ENCODE assay signal across 5 fruit fly cellular contexts in the genomic region with DNA sequence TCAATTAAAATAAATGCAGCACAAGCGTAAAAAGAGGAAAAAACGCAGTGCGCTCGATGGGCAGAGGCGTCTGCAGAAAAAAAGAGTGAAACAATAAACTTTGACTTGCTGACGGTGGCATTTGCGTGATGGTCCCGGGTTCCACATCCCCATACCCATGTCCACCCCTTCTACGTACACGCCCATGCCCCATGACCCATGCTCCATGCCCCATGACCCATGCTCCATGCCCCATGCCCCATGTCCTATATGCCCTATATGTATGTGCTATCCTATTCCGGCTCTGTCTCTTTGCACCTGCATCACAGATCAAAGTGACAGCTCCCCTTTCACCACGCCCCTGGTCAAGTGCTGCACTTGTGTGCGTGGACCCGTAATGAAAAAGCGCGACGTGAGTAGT.
TF ChIP-seq lines count a peak whose summit lies in the region.

No protein-coding gene starts in this region.

- no peak for TF ChIP-seq CTCF in whole organism, embryonic (GFP tag; optimal IDR thresholded peaks at IDR 0.05; lab: Kevin White, UChicago)

TF ChIP-seq in whole organism, adult, 20 proteins besides CTCF, POLR2A, EP300 and RAD21 (continues in another document):
- TF ChIP-seq CG5204 (GFP tag; optimal IDR thresholded peaks at IDR 0.05; lab: Kevin White, UChicago) (no peak), pad (GFP tag; optimal IDR thresholded peaks at IDR 0.05; lab: Kevin White, UChicago) (peak; percentile 16), toe (GFP tag; optimal IDR thresholded peaks at IDR 0.05; lab: Kevin White, UChicago) (no peak), Hr96 (GFP tag; optimal IDR thresholded peaks at IDR 0.05; lab: Kevin White, UChicago) (no peak), CG33017 (tag; optimal IDR thresholded peaks at IDR 0.05; lab: Kevin White, UChicago) (no peak), CG1620 (GFP tag; optimal IDR thresholded peaks at IDR 0.05; lab: Kevin White, UChicago) (peak; percentile 12), CG12768 (GFP tag; optimal IDR thresholded peaks at IDR 0.05; lab: Kevin White, UChicago) (no peak), cnc (optimal IDR thresholded peaks at IDR 0.05; lab: Kevin White, UChicago) (no peak), Crg-1 (GFP tag; optimal IDR thresholded peaks at IDR 0.05; lab: Kevin White, UChicago) (peak; percentile 3), CG14711 (tag; optimal IDR thresholded peaks at IDR 0.05; lab: Kevin White, UChicago) (no peak), Mnt (GFP tag; optimal IDR thresholded peaks at IDR 0.05; lab: Kevin White, UChicago) (no peak), bab1 (GFP tag; optimal IDR thresholded peaks at IDR 0.05; lab: Kevin White, UChicago) (peak; percentile 80), Clk (GFP tag; optimal IDR thresholded peaks at IDR 0.05; lab: Kevin White, UChicago) (no peak), cic (GFP tag; optimal IDR thresholded peaks at IDR 0.05; lab: Kevin White, UChicago) (no peak), ovo (GFP tag; optimal IDR thresholded peaks at IDR 0.05; lab: Kevin White, UChicago) (no peak), CG7045 (GFP tag; optimal IDR thresholded peaks at IDR 0.05; lab: Kevin White, UChicago) (no peak), CG11617 (GFP tag; optimal IDR thresholded peaks at IDR 0.05; lab: Kevin White, UChicago) (no peak), kay (GFP tag; lab: Kevin White, UChicago; ENCODE audit: borderline replicate concordance) (no peak)

TF ChIP-seq in whole organism, embryonic, 481 proteins besides CTCF, POLR2A, EP300 and RAD21:
- TF ChIP-seq bsh (GFP tag; optimal IDR thresholded peaks at IDR 0.05; lab: Kevin White, UChicago) (peak in 1 of 2 experiments; percentile 38), dmrt11E (tag; optimal IDR thresholded peaks at IDR 0.05; lab: Kevin White, UChicago) (no peak), nom (GFP tag; optimal IDR thresholded peaks at IDR 0.05; lab: Kevin White, UChicago) (peak; percentile 51), Drgx (GFP tag; IDR thresholded peaks at IDR 0.05; lab: Robert Waterston, UW) (peak; percentile 27; the same call in 1 of the 2 replicates)

TF ChIP-seq in whole organism, prepupa, 60 proteins besides CTCF, POLR2A, EP300 and RAD21 (continues in another document):
- peak; percentile 12 for TF ChIP-seq CG31627 (GFP tag; optimal IDR thresholded peaks at IDR 0.05; lab: Kevin White, UChicago)
- peak; percentile 76 for TF ChIP-seq svp (GFP tag; lab: Kevin White, UChicago)
- TF ChIP-seq net (GFP tag; optimal IDR thresholded peaks at IDR 0.05; lab: Kevin White, UChicago), result peak; percentile 16
- TF ChIP-seq CG3919 (GFP tag; optimal IDR thresholded peaks at IDR 0.05; lab: Kevin White, UChicago), result peak; percentile 61
- TF ChIP-seq lz (GFP tag; optimal IDR thresholded peaks at IDR 0.05; lab: Kevin White, UChicago), result peak; percentile 44
- no peak for TF ChIP-seq Blimp-1 (GFP tag; optimal IDR thresholded peaks at IDR 0.05; lab: Kevin White, UChicago)
- TF ChIP-seq dac (GFP tag; optimal IDR thresholded peaks at IDR 0.05; lab: Kevin White, UChicago), result peak; percentile 24
- peak; percentile 68 for TF ChIP-seq fd59A (GFP tag; optimal IDR thresholded peaks at IDR 0.05; lab: Kevin White, UChicago)
- TF ChIP-seq spab (GFP tag; optimal IDR thresholded peaks at IDR 0.05; lab: Kevin White, UChicago), result peak; percentile 65
- TF ChIP-seq fkh (GFP tag; optimal IDR thresholded peaks at IDR 0.05; lab: Kevin White, UChicago), result no peak
- peak; percentile 62 for TF ChIP-seq OdsH (GFP tag; optimal IDR thresholded peaks at IDR 0.05; lab: Kevin White, UChicago)
- peak; percentile 49 for TF ChIP-seq CG4318 (GFP tag; optimal IDR thresholded peaks at IDR 0.05; lab: Kevin White, UChicago)
- TF ChIP-seq CG6792 (GFP tag; optimal IDR thresholded peaks at IDR 0.05; lab: Kevin White, UChicago), result peak; percentile 57
- TF ChIP-seq Ets96B (tag; optimal IDR thresholded peaks at IDR 0.05; lab: Kevin White, UChicago), result peak; percentile 59
- TF ChIP-seq CG8119 (GFP tag; IDR thresholded peaks at IDR 0.05; lab: Robert Waterston, UW), result peak; percentile 53; the same call in 1 of the 3 replicates
- 0 out of 2 replicates have a peak, but pooled peaks have one; percentile 27 for TF ChIP-seq Gug (GFP tag; IDR thresholded peaks at IDR 0.05; lab: Robert Waterston, UW)
- peak; percentile 18 for TF ChIP-seq esn (GFP tag; optimal IDR thresholded peaks at IDR 0.05; lab: Kevin White, UChicago)
- TF ChIP-seq CG32006 (GFP tag; optimal IDR thresholded peaks at IDR 0.05; lab: Kevin White, UChicago), result peak; percentile 73
- TF ChIP-seq CG6276 (GFP tag; optimal IDR thresholded peaks at IDR 0.05; lab: Kevin White, UChicago), result peak; percentile 36
- no peak for TF ChIP-seq CG8319 (GFP tag; optimal IDR thresholded peaks at IDR 0.05; lab: Kevin White, UChicago)
- peak; percentile 52 for TF ChIP-seq acj6 (GFP tag; optimal IDR thresholded peaks at IDR 0.05; lab: Kevin White, UChicago)
- no peak for TF ChIP-seq CG16779 (tag; optimal IDR thresholded peaks at IDR 0.05; lab: Kevin White, UChicago)

TF ChIP-seq in whole organism, pupa, 21 proteins besides CTCF, POLR2A, EP300 and RAD21:
- TF ChIP-seq Pif1A (GFP tag; optimal IDR thresholded peaks at IDR 0.05; lab: Kevin White, UChicago) (peak; percentile 58), CG4496 (GFP tag; IDR thresholded peaks at IDR 0.05; lab: Robert Waterston, UW) (peak; percentile 46; the same call in 2 of the 3 replicates), CG15710 (tag; optimal IDR thresholded peaks at IDR 0.05; lab: Kevin White, UChicago) (peak; percentile 70), CG9948 (tag; optimal IDR thresholded peaks at IDR 0.05; lab: Kevin White, UChicago) (peak; percentile 71), CG34367 (tag; optimal IDR thresholded peaks at IDR 0.05; lab: Kevin White, UChicago) (peak; percentile 53), Ets98B (GFP tag; IDR thresholded peaks at IDR 0.05; lab: Robert Waterston, UW) (no peak), CG32121 (GFP tag; IDR thresholded peaks at IDR 0.05; lab: Robert Waterston, UW) (no peak), rn (GFP tag; IDR thresholded peaks at IDR 0.05; lab: Robert Waterston, UW) (peak; percentile 44; the same call in 1 of the 2 replicates), fd96Ca (GFP tag; IDR thresholded peaks at IDR 0.05; lab: Robert Waterston, UW) (peak; percentile 52; the same call in 1 of the 3 replicates), CG17806 (tag; optimal IDR thresholded peaks at IDR 0.05; lab: Kevin White, UChicago) (peak; percentile 57), CG10348 (GFP tag; IDR thresholded peaks at IDR 0.05; lab: Robert Waterston, UW) (no peak), CG8159 (tag; optimal IDR thresholded peaks at IDR 0.05; lab: Kevin White, UChicago) (peak; percentile 71), D1 (tag; optimal IDR thresholded peaks at IDR 0.05; lab: Kevin White, UChicago) (peak; percentile 19), CG12605 (GFP tag; IDR thresholded peaks at IDR 0.05; lab: Robert Waterston, UW) (peak; percentile 28; the same call in 1 of the 2 replicates), Pif1B (GFP tag; optimal IDR thresholded peaks at IDR 0.05; lab: Kevin White, UChicago) (peak; percentile 29), CG13204 (GFP tag; optimal IDR thresholded peaks at IDR 0.05; lab: Kevin White, UChicago) (peak; percentile 37), Snoo (tag; optimal IDR thresholded peaks at IDR 0.05; lab: Kevin White, UChicago) (peak; percentile 17), CG14655 (GFP tag; optimal IDR thresholded peaks at IDR 0.05; lab: Kevin White, UChicago) (peak; percentile 77), EcR (GFP tag; optimal IDR thresholded peaks at IDR 0.05; lab: Kevin White, UChicago) (no peak), CG8301 (tag; optimal IDR thresholded peaks at IDR 0.05; lab: Kevin White, UChicago) (peak; percentile 61), gl (tag; optimal IDR thresholded peaks at IDR 0.05; lab: Kevin White, UChicago) (peak; percentile 11)

TF ChIP-seq in whole organism, wandering third instar larva, 38 proteins besides CTCF, POLR2A, EP300 and RAD21:
- TF ChIP-seq Hr83 (GFP tag; optimal IDR thresholded peaks at IDR 0.05; lab: Kevin White, UChicago; ENCODE audit: poor library complexity, severe bottlenecking) (no peak), HLH106 (tag; optimal IDR thresholded peaks at IDR 0.05; lab: Kevin White, UChicago) (peak; percentile 44), rgr (GFP tag; optimal IDR thresholded peaks at IDR 0.05; lab: Kevin White, UChicago) (peak; percentile 2), Rel (GFP tag; optimal IDR thresholded peaks at IDR 0.05; lab: Kevin White, UChicago) (no peak), Rel (tag; optimal IDR thresholded peaks at IDR 0.05; lab: Kevin White, UChicago) (no peak), dl (GFP tag; optimal IDR thresholded peaks at IDR 0.05; lab: Kevin White, UChicago; ENCODE audit: insufficient read depth in 1 of 2, partially characterized antibody in 2 of 2) (no peak), foxo (GFP tag; optimal IDR thresholded peaks at IDR 0.05; lab: Kevin White, UChicago) (peak in 1 of 2 experiments; percentile 3), usp (GFP tag; optimal IDR thresholded peaks at IDR 0.05; lab: Kevin White, UChicago) (no peak), Sp1 (GFP tag; optimal IDR thresholded peaks at IDR 0.05; lab: Kevin White, UChicago) (peak; percentile 29), fru (GFP tag; optimal IDR thresholded peaks at IDR 0.05; lab: Kevin White, UChicago) (peak; percentile 11), ey (GFP tag; optimal IDR thresholded peaks at IDR 0.05; lab: Kevin White, UChicago) (peak; percentile 26), Hnf4 (GFP tag; optimal IDR thresholded peaks at IDR 0.05; lab: Kevin White, UChicago) (no peak), OdsH (GFP tag; optimal IDR thresholded peaks at IDR 0.05; lab: Kevin White, UChicago) (no peak), br (GFP tag; optimal IDR thresholded peaks at IDR 0.05; lab: Kevin White, UChicago) (peak; percentile 4), Dfd (GFP tag; optimal IDR thresholded peaks at IDR 0.05; lab: Kevin White, UChicago) (no peak), dmrt93B (GFP tag; optimal IDR thresholded peaks at IDR 0.05; lab: Kevin White, UChicago) (peak; percentile 7)
